Fruit fly (Drosophila melanogaster): Measurements from ENCODE around the gene CG42750.

DNA sequence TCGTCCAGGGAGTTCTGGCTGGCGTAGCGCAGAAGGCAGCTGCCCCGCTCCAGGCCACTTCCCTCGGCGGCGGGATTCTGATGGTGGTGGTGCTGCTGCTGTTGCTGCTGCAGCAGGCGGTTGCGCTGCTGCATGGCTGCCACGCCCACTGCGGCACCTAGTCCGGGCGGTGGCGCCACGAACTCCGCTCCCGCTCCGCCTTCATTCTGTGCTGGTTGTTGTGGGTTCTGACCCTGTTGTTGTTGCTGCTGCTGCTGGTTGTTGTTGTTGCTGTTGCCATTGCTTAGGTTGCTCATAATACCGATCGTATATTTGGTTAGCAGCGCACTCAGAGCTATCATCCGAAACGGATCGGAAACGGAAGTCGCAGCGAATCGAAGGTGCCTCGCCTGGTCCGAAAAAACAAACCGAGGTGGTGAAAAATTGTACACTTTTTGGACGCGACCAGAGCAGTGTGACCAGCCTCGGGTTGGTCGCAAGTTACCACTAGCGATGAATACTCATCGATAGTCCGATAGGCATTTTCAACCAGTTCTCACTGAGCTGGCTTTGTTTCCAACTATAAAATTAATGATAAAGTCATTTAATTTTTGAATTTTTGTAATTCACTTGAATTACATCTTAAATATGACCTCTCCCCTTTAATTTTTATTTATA lies 137.9 kb downstream of the CG42750 start, which contains the start of gene kel:
- TF ChIP-seq CG17359 (tag; optimal IDR thresholded peaks at IDR 0.05) (peak; percentile 34), CG6272 (GFP tag; IDR thresholded peaks at IDR 0.05) (no peak), CG4617 (GFP tag; optimal IDR thresholded peaks at IDR 0.05; ENCODE audit: borderline replicate concordance) (peak; percentile 79), Ets97D (GFP tag; optimal IDR thresholded peaks at IDR 0.05) (peak; percentile 93), CG3281 (GFP tag; optimal IDR thresholded peaks at IDR 0.05) (peak; percentile 75), br (optimal IDR thresholded peaks at IDR 0.05) (no peak), Dip3 (GFP tag; optimal IDR thresholded peaks at IDR 0.05) (no peak), CG2712 (tag; optimal IDR thresholded peaks at IDR 0.05) (peak; percentile 57)

Data from whole organism, embryonic.